Fruit fly (Drosophila melanogaster): ENCODE data around the gene CG8326.
A peak's percentile ranks its signal among the peaks of the same experiment; 100 is the strongest.

The CG8326 gene

dm6 chrX:17636001-17636400 lies 6.7 kb upstream of the CG8326 start, which contains the start of the genes CG8289 and CG5800:
Gene CG8289 (minus strand): TSS chrX:17636044.
Gene CG5800 (plus strand): TSS chrX:17636281.
- TF ChIP-seq psq (optimal IDR thresholded peaks at IDR 0.05): no peak
- no peak for TF ChIP-seq pan (optimal IDR thresholded peaks at IDR 0.05)
- TF ChIP-seq CG8478 (optimal IDR thresholded peaks at IDR 0.05): no peak
- no peak for TF ChIP-seq usp (GFP tag; optimal IDR thresholded peaks at IDR 0.05)
- no peak for TF ChIP-seq Dll (optimal IDR thresholded peaks at IDR 0.05)
- TF ChIP-seq EcR (GFP tag; optimal IDR thresholded peaks at IDR 0.05): no peak

dm6 chrX:17631996-17632612 lies 2.8 kb upstream of the CG8326 start, which contains the start of the genes corolla and ND-24:
Gene corolla (minus strand): TSS chrX:17632047.
Gene ND-24 (plus strand): TSS chrX:17632089.
- no peak for TF ChIP-seq usp (GFP tag; optimal IDR thresholded peaks at IDR 0.05)
- no peak for TF ChIP-seq CG8478 (optimal IDR thresholded peaks at IDR 0.05)
- TF ChIP-seq EcR (GFP tag; optimal IDR thresholded peaks at IDR 0.05): no peak
- TF ChIP-seq pan (optimal IDR thresholded peaks at IDR 0.05): no peak
- TF ChIP-seq Dll (optimal IDR thresholded peaks at IDR 0.05): no peak
- TF ChIP-seq psq (optimal IDR thresholded peaks at IDR 0.05): no peak

DNA sequence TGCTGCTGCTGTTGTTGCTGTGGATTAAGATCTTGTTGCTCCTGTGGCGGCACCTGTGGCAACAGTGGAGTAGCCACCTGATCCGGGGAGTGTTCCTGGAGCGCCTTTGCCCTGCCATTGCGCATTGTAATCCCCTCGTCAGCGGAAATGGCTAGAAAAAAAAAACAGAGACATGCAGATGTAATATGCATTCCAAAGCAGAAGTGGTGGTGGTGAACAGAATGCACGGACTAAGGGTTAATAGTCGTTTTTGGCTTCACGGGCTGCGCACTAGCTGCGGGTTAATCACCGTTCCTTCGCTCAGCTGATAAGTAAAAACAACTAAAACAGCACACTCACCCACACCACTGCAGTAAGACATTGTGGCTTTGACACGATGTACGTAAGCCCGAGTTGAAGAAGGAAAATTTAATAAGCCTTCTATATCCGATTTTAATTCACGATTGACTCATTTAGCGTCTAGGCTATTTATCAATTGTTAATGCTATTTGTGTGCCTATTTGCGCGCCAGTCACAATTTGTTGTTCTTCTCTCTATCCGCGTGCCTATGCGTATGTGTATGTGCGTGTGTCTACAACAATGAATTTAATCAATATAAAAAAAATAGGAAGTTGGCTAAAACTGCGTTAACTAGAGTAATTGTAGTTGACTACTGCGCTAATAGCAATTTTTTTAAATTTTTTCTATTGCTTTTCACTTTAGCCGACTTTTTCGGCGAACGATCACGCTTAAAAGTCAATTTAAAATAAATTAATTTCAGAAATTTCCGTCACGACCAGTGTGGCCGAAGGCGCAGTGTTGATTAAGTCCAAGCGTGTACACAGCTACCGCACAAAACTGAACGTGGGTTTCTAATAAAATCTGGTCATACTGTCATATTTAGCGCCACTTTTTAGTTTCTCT lies 2.0 kb downstream of the CG8326 start, which contains the start of gene stas:
Gene stas (minus strand): TSS at position 806 of the 903 bp plus-strand sequence.
- TF ChIP-seq EcR (GFP tag; optimal IDR thresholded peaks at IDR 0.05) (no peak), usp (GFP tag; optimal IDR thresholded peaks at IDR 0.05) (no peak), CG8478 (optimal IDR thresholded peaks at IDR 0.05) (no peak), pan (optimal IDR thresholded peaks at IDR 0.05) (no peak), psq (optimal IDR thresholded peaks at IDR 0.05) (no peak), Dll (optimal IDR thresholded peaks at IDR 0.05) (no peak)

- TF ChIP-seq CG8478 (optimal IDR thresholded peaks at IDR 0.05): no peak
- no peak for TF ChIP-seq Dll (optimal IDR thresholded peaks at IDR 0.05)
- TF ChIP-seq psq (optimal IDR thresholded peaks at IDR 0.05): no peak
- TF ChIP-seq pan (optimal IDR thresholded peaks at IDR 0.05): no peak
- TF ChIP-seq usp (GFP tag; optimal IDR thresholded peaks at IDR 0.05): no peak
Measured at dm6 chrX:17625833-17626232, 3.5 kb downstream of the CG8326 start.

DNA sequence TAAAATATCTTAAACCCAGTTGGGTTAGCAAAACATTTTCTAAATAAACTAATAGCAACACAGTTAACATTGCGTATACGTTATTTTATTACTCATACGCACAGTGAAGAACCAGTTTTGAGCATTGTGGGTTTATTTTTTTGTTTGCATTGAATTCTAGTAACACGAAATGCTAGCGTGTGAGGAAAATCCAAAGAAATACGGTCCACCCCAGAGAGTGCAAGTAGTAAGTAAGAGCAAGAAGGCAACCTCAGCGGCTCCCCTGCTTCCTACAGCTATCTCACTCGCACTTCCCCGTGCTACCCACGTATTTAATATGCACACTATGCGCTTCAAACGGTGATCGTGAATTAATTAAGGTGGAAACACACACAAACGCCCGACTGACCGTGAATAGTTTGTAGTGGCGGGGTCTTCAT lies 4.3 kb downstream of the CG8326 start:
- TF ChIP-seq EcR (GFP tag; optimal IDR thresholded peaks at IDR 0.05) (no peak), pan (optimal IDR thresholded peaks at IDR 0.05) (no peak), psq (optimal IDR thresholded peaks at IDR 0.05) (no peak), Dll (optimal IDR thresholded peaks at IDR 0.05) (no peak), CG8478 (optimal IDR thresholded peaks at IDR 0.05) (no peak), usp (GFP tag; optimal IDR thresholded peaks at IDR 0.05) (no peak)

DNA sequence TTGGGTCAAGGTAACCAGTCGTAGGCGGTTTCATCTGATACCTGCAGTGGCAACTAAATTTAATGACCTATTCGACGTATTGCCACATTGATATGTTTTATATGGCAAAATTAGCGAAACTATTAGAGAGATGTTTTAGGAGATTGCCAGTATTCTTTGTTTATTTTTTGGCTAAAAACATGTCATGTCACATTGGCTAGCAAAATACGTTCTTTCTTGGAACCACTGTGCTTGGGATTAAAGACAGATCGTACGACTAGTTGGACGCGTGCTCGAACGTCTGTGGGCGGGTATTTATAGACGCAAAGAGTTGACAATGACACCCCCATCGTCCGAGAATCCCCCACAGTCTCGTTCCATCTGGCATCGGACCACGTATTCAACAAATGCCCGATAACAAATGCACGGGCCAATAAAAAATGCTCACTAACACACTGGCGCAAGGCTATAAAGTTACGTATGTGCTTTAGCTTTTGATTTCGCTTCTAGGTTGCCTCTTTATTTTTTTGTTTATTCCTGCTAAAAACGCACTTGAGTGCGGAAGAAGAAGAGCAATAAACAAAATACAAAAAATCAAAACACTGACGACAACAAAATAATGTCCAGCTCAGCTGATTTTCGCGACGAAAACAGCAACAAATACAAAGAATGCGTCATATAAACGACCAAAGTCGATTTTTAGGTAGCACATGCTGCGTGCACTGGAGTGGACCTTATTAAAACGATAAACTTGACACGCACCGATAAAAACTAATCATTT lies 4.9 kb downstream of the CG8326 start:
- no peak for TF ChIP-seq EcR (GFP tag; optimal IDR thresholded peaks at IDR 0.05)
- no peak for TF ChIP-seq psq (optimal IDR thresholded peaks at IDR 0.05)

dm6 chrX:17622187-17622586 lies 7.1 kb downstream of the CG8326 start:
- TF ChIP-seq CG8478 (optimal IDR thresholded peaks at IDR 0.05): no peak
- TF ChIP-seq pan (optimal IDR thresholded peaks at IDR 0.05): no peak
- no peak for TF ChIP-seq psq (optimal IDR thresholded peaks at IDR 0.05)

DNA sequence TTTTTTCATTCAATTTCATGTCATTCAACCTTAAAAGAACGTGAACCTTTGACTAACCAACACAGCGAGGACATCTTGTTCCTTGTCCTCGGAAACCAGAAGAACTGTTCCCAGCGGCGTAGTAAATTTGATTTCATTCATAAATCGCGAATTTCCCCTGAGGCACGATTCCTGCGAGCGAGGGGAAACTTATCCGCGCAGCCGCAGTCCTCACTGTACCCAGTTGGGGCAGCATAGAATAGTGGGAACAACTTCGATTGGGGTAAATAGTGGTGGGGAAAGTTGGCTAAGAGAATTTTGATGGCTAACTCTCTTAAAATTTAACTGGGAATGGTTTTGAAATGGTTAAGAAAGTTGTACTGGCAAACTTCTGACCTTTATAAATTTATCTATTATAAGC lies 17.8 kb downstream of the CG8326 start:
- no peak for TF ChIP-seq CG8478 (optimal IDR thresholded peaks at IDR 0.05)
- TF ChIP-seq Dll (optimal IDR thresholded peaks at IDR 0.05): no peak
- no peak for TF ChIP-seq psq (optimal IDR thresholded peaks at IDR 0.05)
- TF ChIP-seq EcR (GFP tag; optimal IDR thresholded peaks at IDR 0.05): no peak

- TF ChIP-seq pan (optimal IDR thresholded peaks at IDR 0.05) (no peak), psq (optimal IDR thresholded peaks at IDR 0.05) (no peak), EcR (GFP tag; optimal IDR thresholded peaks at IDR 0.05) (no peak), Dll (optimal IDR thresholded peaks at IDR 0.05) (no peak), CG8478 (optimal IDR thresholded peaks at IDR 0.05) (no peak), usp (GFP tag; optimal IDR thresholded peaks at IDR 0.05) (no peak)
Measured at dm6 chrX:17602466-17602865, 26.8 kb downstream of the CG8326 start.

DNA sequence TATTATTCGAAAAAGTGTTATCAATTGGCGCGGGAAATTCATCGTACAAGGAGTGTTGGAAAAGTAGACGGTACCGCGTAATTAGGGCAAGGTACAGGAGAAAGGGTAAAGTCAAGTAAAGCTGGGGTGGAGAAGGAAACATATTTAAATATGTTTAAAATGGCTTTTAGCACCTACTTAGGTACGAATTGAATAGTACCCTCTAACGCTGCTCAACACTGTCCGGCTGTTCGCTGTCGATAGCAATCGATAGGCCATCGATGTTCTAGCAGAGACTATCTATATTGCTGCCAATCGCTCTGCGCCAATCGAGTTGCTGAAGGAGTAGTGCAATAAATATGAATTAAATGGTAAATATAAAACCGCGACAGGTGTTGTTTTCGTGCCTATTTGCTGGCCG lies 30.0 kb downstream of the CG8326 start, which contains the start of gene X11L:
Gene X11L (plus strand): TSS at position 279 of the 400 bp plus-strand sequence.
- TF ChIP-seq psq (optimal IDR thresholded peaks at IDR 0.05) (no peak), usp (GFP tag; optimal IDR thresholded peaks at IDR 0.05) (no peak), EcR (GFP tag; optimal IDR thresholded peaks at IDR 0.05) (no peak), pan (optimal IDR thresholded peaks at IDR 0.05) (no peak), Dll (optimal IDR thresholded peaks at IDR 0.05) (no peak), CG8478 (optimal IDR thresholded peaks at IDR 0.05) (no peak)

dm6 chrX:17597622-17598021 lies 31.7 kb downstream of the CG8326 start:
- no peak for TF ChIP-seq psq (optimal IDR thresholded peaks at IDR 0.05)
- no peak for TF ChIP-seq Dll (optimal IDR thresholded peaks at IDR 0.05)
- TF ChIP-seq CG8478 (optimal IDR thresholded peaks at IDR 0.05): no peak
- no peak for TF ChIP-seq usp (GFP tag; optimal IDR thresholded peaks at IDR 0.05)
- TF ChIP-seq pan (optimal IDR thresholded peaks at IDR 0.05): no peak
- no peak for TF ChIP-seq EcR (GFP tag; optimal IDR thresholded peaks at IDR 0.05)

DNA sequence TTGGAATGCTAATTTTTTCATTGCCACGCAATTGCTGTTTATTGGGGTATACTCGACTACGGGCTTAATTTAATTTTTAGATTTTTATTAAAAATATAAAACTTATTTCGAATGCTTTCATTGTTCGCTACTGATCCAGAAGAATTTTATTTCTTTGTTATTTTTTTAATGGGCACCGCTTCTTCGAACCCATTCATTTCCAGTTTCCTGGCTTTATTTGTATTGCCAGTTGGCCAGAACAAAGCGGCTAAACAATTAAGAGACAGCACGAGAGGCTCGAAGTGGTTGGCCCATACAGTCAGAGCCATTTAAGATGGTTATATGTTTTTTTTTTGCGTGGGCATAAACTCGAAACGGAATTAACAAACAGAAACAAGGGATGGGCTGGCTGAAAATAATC lies 33.5 kb downstream of the CG8326 start:
- TF ChIP-seq pan (optimal IDR thresholded peaks at IDR 0.05) (peak; percentile 83), Dll (optimal IDR thresholded peaks at IDR 0.05) (no peak), psq (optimal IDR thresholded peaks at IDR 0.05) (no peak), usp (GFP tag; optimal IDR thresholded peaks at IDR 0.05) (no peak)

All from whole organism.